Fruit fly (Drosophila melanogaster) whole organism, prepupa: ENCODE measurements around the gene CG31178.

Experiments
- Hr38 ChIP-seq: sonication (Bioruptor generic); optimal IDR thresholded peaks from 2 replicates; lab custom pipeline; 2016; ENCODE audit warnings: missing biosample characterization, missing genetic modification characterization
- OdsH ChIP-seq: fragments of 200-800 bp; sonication (Bioruptor generic); optimal IDR thresholded peaks from 3 replicates; lab custom pipeline; 2016; ENCODE audit warnings: missing biosample characterization, missing genetic modification characterization
- cyc ChIP-seq: fragments of 200-800 bp; sonication (Bioruptor generic); optimal IDR thresholded peaks from 3 replicates; lab custom pipeline; 2016; ENCODE audit warnings: missing biosample characterization, missing genetic modification characterization

dm6 chr3R:21830303-21830707 is 43.2 kb upstream of the CG31178 start:
- TF ChIP-seq Hr38 (no peak), OdsH (GFP tag; lab: Kevin White, UChicago) (peak; percentile 25), cyc (GFP tag; lab: Kevin White, UChicago) (no peak)
